Worm (Caenorhabditis elegans): Measurements from ENCODE around the gene ssp-36.

DNA sequence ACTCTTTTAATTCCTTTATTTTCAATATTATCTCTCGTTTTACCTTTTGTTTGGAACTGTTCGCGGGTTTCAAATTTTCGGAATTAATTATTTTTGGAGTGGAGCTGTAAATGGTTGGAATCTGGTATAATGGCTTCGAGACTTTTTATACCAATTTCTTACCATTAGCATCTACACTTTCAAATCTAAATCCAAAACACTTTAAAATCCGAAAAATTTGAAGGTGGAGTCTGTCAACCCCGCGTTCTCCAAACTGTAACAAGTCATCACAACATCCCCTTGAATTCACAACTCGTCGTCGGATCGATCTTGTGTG, 8.8 kb downstream of the ssp-36 start, which contains the start of gene nhr-97:
- TF ChIP-seq nhr-76 (tag; optimal IDR thresholded peaks at IDR 0.05) (no peak), jun-1 (tag; optimal IDR thresholded peaks at IDR 0.05) (no peak), nhr-25 (tag; optimal IDR thresholded peaks at IDR 0.05) (no peak), ztf-11 (tag; optimal IDR thresholded peaks at IDR 0.05) (no peak), ceh-82 (tag; optimal IDR thresholded peaks at IDR 0.05) (no peak), lin-39 (tag; optimal IDR thresholded peaks at IDR 0.05) (no peak), unc-62 (GFP tag; optimal IDR thresholded peaks at IDR 0.05) (no peak), nhr-28 (tag; optimal IDR thresholded peaks at IDR 0.05) (no peak), nhr-12 (tag; optimal IDR thresholded peaks at IDR 0.05) (no peak), nhr-237 (tag; optimal IDR thresholded peaks at IDR 0.05) (no peak), snpc-4 (tag; optimal IDR thresholded peaks at IDR 0.05) (no peak), zag-1 (tag; optimal IDR thresholded peaks at IDR 0.05) (no peak), fos-1 (tag; optimal IDR thresholded peaks at IDR 0.05) (no peak)
